Worm (Caenorhabditis elegans): ENCODE data around the gene dnj-23.

The dnj-23 gene

DNA sequence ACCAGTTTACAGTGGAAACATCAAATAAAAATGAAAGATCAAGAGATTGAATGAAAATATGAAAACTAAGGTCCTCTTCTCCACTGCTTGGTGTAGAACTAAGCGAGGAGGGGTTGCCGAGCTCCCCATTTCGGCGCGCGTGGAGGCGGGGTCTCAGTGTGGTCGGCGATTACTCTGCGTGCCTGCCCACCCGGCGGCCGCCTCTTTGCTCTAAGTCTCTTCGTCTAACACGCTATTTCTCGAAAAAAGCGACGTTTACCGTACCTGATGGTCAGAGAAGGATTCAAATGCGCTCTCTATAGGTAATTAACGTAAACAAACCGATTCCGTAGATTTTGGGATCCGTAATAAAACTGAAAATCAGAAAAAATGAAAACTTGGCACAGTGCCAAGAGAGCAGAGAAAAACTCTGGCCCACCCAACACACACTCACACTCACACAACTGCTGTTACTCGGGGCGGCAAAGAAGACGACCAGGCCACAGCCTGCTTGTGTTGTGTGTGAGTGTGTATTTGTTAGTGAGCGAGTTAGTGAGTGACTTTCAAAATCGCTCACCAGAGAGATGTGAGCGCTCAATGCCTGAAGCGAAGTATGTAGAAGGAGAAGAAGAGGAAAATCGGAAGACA lies 46.7 kb downstream of the dnj-23 start (continued):
- TF ChIP-seq lir-1 (GFP tag; conservative IDR thresholded peaks at IDR 0.05) (peak; percentile 69), cebp-1 (GFP tag; IDR thresholded peaks at IDR 0.05) (0 out of 2 replicates have a peak, but pooled peaks have one; percentile 28), cebp-1 (tag; optimal IDR thresholded peaks at IDR 0.05) (peak; percentile 78), ztf-18 (tag; optimal IDR thresholded peaks at IDR 0.05) (peak; percentile 33), F37B4.10 (GFP tag; IDR thresholded peaks at IDR 0.05) (0 out of 2 replicates have a peak, but pooled peaks have one; percentile 57), F33H1.4 (GFP tag; IDR thresholded peaks at IDR 0.05) (0 out of 2 replicates have a peak, but pooled peaks have one; percentile 18), sptf-2 (GFP tag; optimal IDR thresholded peaks at IDR 0.05) (no peak), lin-40 (tag; optimal IDR thresholded peaks at IDR 0.05) (peak; percentile 56), T07F8.4 (tag; optimal IDR thresholded peaks at IDR 0.05) (no peak), ztf-6 (GFP tag; IDR thresholded peaks at IDR 0.05) (no peak), ztf-22 (GFP tag; optimal IDR thresholded peaks at IDR 0.05) (no peak), ceh-79 (tag; optimal IDR thresholded peaks at IDR 0.05) (no peak), attf-6 (GFP tag; IDR thresholded peaks at IDR 0.05) (no peak), B0336.3 (GFP tag; IDR thresholded peaks at IDR 0.05) (peak; percentile 48; the same call in 1 of the 2 replicates), ccch-3 (GFP tag; optimal IDR thresholded peaks at IDR 0.05) (no peak), ztf-3 (GFP tag; optimal IDR thresholded peaks at IDR 0.05) (no peak), lin-54 (GFP tag; optimal IDR thresholded peaks at IDR 0.05) (peak; percentile 19), F23B12.7 (tag; optimal IDR thresholded peaks at IDR 0.05; ENCODE audit: insufficient read depth) (no peak), tbp1 (GFP tag; optimal IDR thresholded peaks at IDR 0.05) (no peak), lin-26 (GFP tag; IDR thresholded peaks at IDR 0.05) (peak; percentile 71; the same call in 1 of the 2 replicates), ceh-27 (GFP tag; optimal IDR thresholded peaks at IDR 0.05) (peak; percentile 64)

DNA sequence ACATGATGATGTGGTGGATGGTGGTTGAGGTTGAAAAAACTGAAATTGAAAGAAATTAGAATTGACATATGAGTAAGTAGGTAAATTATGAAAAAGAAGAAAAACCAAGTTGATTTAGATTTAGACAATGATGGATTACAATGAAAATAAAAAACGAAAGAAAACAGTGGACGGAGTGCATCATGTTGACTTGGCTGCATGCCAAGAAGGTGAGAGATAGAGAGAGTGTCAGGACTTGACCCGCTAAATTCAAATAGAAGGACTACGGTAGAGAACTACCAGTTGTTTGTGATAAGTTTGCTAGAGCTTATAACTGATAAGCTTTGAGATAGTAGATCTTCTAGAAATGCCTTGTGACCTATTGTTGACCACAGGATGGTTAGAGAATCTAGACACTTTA lies 47.3 kb downstream of the dnj-23 start, which contains the start of gene T24B8.3:
Gene T24B8.3 (minus strand): TSS at position 39 of the 400 bp plus-strand sequence.
- TF ChIP-seq lsl-1 (GFP tag; optimal IDR thresholded peaks at IDR 0.05), result no peak
- no peak for TF ChIP-seq chd-7 (tag; optimal IDR thresholded peaks at IDR 0.05)
- TF ChIP-seq rec-8 (tag; optimal IDR thresholded peaks at IDR 0.05), result no peak
- TF ChIP-seq tbx-9 (tag; optimal IDR thresholded peaks at IDR 0.05; ENCODE audit: borderline replicate concordance), result no peak
- no peak for TF ChIP-seq F52B5.7 (tag; optimal IDR thresholded peaks at IDR 0.05)
- no peak for TF ChIP-seq sdz-38 (tag; optimal IDR thresholded peaks at IDR 0.05)
- no peak for TF ChIP-seq D2030.7 (GFP tag; IDR thresholded peaks at IDR 0.05)
- TF ChIP-seq T07F8.4 (tag; optimal IDR thresholded peaks at IDR 0.05), result no peak
- TF ChIP-seq nfya-2 (GFP tag; IDR thresholded peaks at IDR 0.05), result no peak
- TF ChIP-seq F39B2.1 (GFP tag; IDR thresholded peaks at IDR 0.05), result no peak
- TF ChIP-seq Y53F4B.3 (GFP tag; IDR thresholded peaks at IDR 0.05), result no peak
- TF ChIP-seq snpc-1.3 (tag; optimal IDR thresholded peaks at IDR 0.05; ENCODE audit: insufficient read depth), result no peak
- no peak for TF ChIP-seq F55B11.4 (tag; optimal IDR thresholded peaks at IDR 0.05; ENCODE audit: borderline replicate concordance, insufficient read depth)
- TF ChIP-seq ztf-26 (tag; optimal IDR thresholded peaks at IDR 0.05), result no peak
- TF ChIP-seq ceh-58 (GFP tag; IDR thresholded peaks at IDR 0.05), result no peak
- no peak for TF ChIP-seq egl-18 (GFP tag; IDR thresholded peaks at IDR 0.05)
